Worm (Caenorhabditis elegans): ENCODE results near the gene W02C12.2.

Gene W02C12.2

DNA sequence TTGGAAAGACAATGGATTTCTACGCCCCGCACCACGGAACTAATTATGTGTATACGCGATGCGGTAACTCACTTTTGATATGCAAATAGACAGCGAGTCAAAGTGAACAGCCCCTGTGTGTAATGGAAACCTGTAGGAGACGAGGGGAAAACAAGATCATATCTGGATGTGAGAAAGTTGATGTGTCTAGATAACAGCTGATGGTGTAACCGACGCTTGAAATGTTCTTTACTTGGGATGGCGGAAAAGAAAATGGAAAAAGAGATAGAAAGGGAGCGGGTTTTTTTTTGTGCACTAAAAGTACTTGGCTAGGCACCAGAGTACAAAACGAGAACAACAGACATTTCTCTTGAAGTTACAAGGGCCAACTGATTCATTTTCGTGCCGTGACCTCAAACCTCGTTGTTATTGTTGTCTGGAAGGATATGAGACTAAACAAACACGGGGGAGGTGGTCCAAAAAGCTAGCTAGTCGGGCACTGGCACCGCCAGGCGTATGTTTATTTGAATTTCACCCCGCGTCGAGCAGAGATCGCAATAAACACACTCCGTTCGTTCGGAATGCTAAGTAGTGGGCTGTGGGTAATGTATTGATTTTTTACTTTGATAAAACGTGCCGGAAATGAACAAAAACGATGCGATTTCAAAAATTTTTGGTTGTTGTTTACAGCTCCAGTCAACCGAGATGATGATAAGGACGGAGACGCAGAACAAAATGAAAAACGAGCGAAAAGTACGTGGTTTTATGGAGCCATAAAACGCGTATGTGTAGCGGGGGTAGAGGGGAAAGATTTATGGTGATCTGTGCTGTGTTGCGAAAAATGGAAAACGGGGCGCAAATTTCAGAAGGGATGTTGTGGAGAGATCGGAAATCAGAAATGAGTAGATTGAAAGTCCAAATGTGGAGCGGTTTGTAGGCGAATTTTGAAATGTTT is 14.3 kb upstream of the W02C12.2 start (continued):
- TF ChIP-seq lin-29 (GFP tag; IDR thresholded peaks at IDR 0.05) (no peak), nhr-76 (tag; optimal IDR thresholded peaks at IDR 0.05) (no peak), set-16 (GFP tag; IDR thresholded peaks at IDR 0.05) (no peak), lin-15B (tag; optimal IDR thresholded peaks at IDR 0.05) (no peak), daf-8 (GFP tag; IDR thresholded peaks at IDR 0.05) (no peak)

DNA sequence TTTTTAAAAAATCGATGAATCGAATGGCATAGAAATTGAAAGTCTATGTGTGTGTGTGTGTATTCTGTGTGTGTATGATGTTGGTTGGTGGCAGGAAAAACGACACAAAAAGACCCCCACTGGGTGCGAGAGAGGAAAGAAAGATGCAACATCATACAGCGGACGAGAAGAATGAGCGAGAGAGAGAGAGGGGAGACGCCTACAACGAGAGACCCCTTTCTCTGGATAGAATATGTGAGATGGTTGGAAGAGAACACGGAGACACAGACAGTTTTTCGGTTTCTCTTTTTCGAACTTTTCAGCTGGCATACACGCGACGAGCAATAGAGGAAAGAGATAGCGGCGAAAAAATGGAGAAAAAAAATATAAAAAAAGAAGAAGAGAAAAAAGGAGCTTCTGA is 12.1 kb upstream of the W02C12.2 start:
- TF ChIP-seq tra-1 (GFP tag; IDR thresholded peaks at IDR 0.05) = peak; percentile 46
- peak; percentile 44 for TF ChIP-seq set-16 (GFP tag; IDR thresholded peaks at IDR 0.05)
- TF ChIP-seq cey-2 (tag; optimal IDR thresholded peaks at IDR 0.05; ENCODE audit: borderline replicate concordance, insufficient read depth) = peak; percentile 19
- TF ChIP-seq mep-1 (tag; optimal IDR thresholded peaks at IDR 0.05) = peak; percentile 86
- TF ChIP-seq fkh-10 (GFP tag; optimal IDR thresholded peaks at IDR 0.05) = no peak
- TF ChIP-seq madf-5 (GFP tag; IDR thresholded peaks at IDR 0.05) = no peak
- 0 out of 2 replicates have a peak, but pooled peaks have one; percentile 41 for TF ChIP-seq egl-43 (GFP tag; IDR thresholded peaks at IDR 0.05)
- TF ChIP-seq daf-8 (GFP tag; IDR thresholded peaks at IDR 0.05) = no peak
- TF ChIP-seq duxl-1 (tag; optimal IDR thresholded peaks at IDR 0.05; ENCODE audit: poor library complexity) = no peak
- TF ChIP-seq rbr-2 (tag; optimal IDR thresholded peaks at IDR 0.05) = peak; percentile 83
- no peak for TF ChIP-seq zip-11 (GFP tag; IDR thresholded peaks at IDR 0.05)
- TF ChIP-seq spr-1 (tag; optimal IDR thresholded peaks at IDR 0.05) = peak; percentile 41
- TF ChIP-seq T20F7.1 (GFP tag; optimal IDR thresholded peaks at IDR 0.05) = no peak
- TF ChIP-seq lsy-2 (tag; optimal IDR thresholded peaks at IDR 0.05) = peak; percentile 66 to 79
- TF ChIP-seq lin-38 (GFP tag; IDR thresholded peaks at IDR 0.05) = peak; percentile 41
- TF ChIP-seq aha-1 (tag) = peak; percentile 99
- TF ChIP-seq nhr-48 (tag; optimal IDR thresholded peaks at IDR 0.05) = peak; percentile 44
- no peak for TF ChIP-seq lin-39 (tag; optimal IDR thresholded peaks at IDR 0.05)
- TF ChIP-seq nhr-77 (tag; optimal IDR thresholded peaks at IDR 0.05) = peak; percentile 67
- TF ChIP-seq nhr-76 (tag; optimal IDR thresholded peaks at IDR 0.05) = peak; percentile 5
- TF ChIP-seq daf-16 (GFP tag; optimal IDR thresholded peaks at IDR 0.05) = no peak
- peak; percentile 20 for TF ChIP-seq daf-16 (tag; optimal IDR thresholded peaks at IDR 0.05)
- no peak for TF ChIP-seq arid-1 (GFP tag; conservative IDR thresholded peaks at IDR 0.05)
- TF ChIP-seq hif-1 (tag; optimal IDR thresholded peaks at IDR 0.05) = peak in 1 of 2 experiments; percentile 81
- 0 out of 2 replicates have a peak, but pooled peaks have one; percentile 19 for TF ChIP-seq madf-9 (GFP tag; conservative IDR thresholded peaks at IDR 0.05)
- peak; percentile 45 for TF ChIP-seq lin-13 (GFP tag; optimal IDR thresholded peaks at IDR 0.05)
- TF ChIP-seq mxl-3 (GFP tag; optimal IDR thresholded peaks at IDR 0.05) = peak; percentile 65
- TF ChIP-seq mdl-1 (tag; optimal IDR thresholded peaks at IDR 0.05) = peak; percentile 46 to 94
- no peak for TF ChIP-seq lin-15B (tag; optimal IDR thresholded peaks at IDR 0.05)
- 0 out of 2 replicates have a peak, but pooled peaks have one; percentile 26 for TF ChIP-seq dmd-9 (GFP tag; IDR thresholded peaks at IDR 0.05)
- TF ChIP-seq ceh-20 (GFP tag; IDR thresholded peaks at IDR 0.05) = peak; percentile 44; the same call in 1 of the 2 replicates
- peak; percentile 71 for TF ChIP-seq nhr-28 (tag; optimal IDR thresholded peaks at IDR 0.05)
- TF ChIP-seq nhr-42 (GFP tag; IDR thresholded peaks at IDR 0.05) = no peak
- peak; percentile 79 for TF ChIP-seq nhr-11 (tag; optimal IDR thresholded peaks at IDR 0.05)
- no peak for TF ChIP-seq zfp-2 (tag; optimal IDR thresholded peaks at IDR 0.05)
- no peak for TF ChIP-seq hlh-30 (tag; optimal IDR thresholded peaks at IDR 0.05; ENCODE audit: insufficient read depth)
- no peak for TF ChIP-seq Y5F2A.4 (GFP tag; optimal IDR thresholded peaks at IDR 0.05)
- TF ChIP-seq hmg-1.1 (GFP tag; IDR thresholded peaks at IDR 0.05) = peak; percentile 81
- TF ChIP-seq lin-1 (GFP tag; IDR thresholded peaks at IDR 0.05) = peak; percentile 24; the same call in 1 of the 2 replicates
- peak; percentile 92 for TF ChIP-seq hlh-11 (tag; optimal IDR thresholded peaks at IDR 0.05)
- TF ChIP-seq dpl-1 (GFP tag; optimal IDR thresholded peaks at IDR 0.05) = peak; percentile 49
- 0 out of 2 replicates have a peak, but pooled peaks have one; percentile 34 for TF ChIP-seq saeg-2 (GFP tag; IDR thresholded peaks at IDR 0.05)
- TF ChIP-seq pha-4 (GFP tag; IDR thresholded peaks at IDR 0.05) = no peak
- peak; percentile 77 for TF ChIP-seq pha-4 (tag; optimal IDR thresholded peaks at IDR 0.05)
- TF ChIP-seq ctbp-1 (GFP tag; IDR thresholded peaks at IDR 0.05) = peak; percentile 81; the same call in 1 of the 2 replicates
